Worm (Caenorhabditis elegans) whole organism, L1 larva: ENCODE results near the gene msp-3.

ENCODE experiments used
- Y116A8C.19 ChIP-seq: sonication (generic microtip); optimal IDR thresholded peaks from 2 replicates; lab custom pipeline; 2016; ENCODE audit warnings: missing compliant biosample characterization, missing genetic modification characterization, borderline replicate concordance
- alr-1 ChIP-seq: fragments of 200-800 bp; sonication (Bioruptor generic); optimal IDR thresholded peaks from 2 replicates; lab custom pipeline; 2018; ENCODE audit warnings: borderline replicate concordance, mild to moderate bottlenecking, missing genetic modification characterization, missing compliant biosample characterization
- ama-1 ChIP-seq: fragments of 150-350 bp; optimal IDR thresholded peaks from 2 replicates; lab custom pipeline; 2014
- blmp-1 ChIP-seq: fragments of 150-350 bp; optimal IDR thresholded peaks from 2 replicates; lab custom pipeline; 2014; ENCODE audit warnings: missing biosample characterization, missing genetic modification characterization
- ceh-82 ChIP-seq, 3 experiments: fragments of 150-350 bp in 1 of 3; sonication (generic microtip) in 2 of 3; optimal IDR thresholded peaks; 2 replicates each; lab custom pipeline; 2014 to 2017; ENCODE audit warnings: missing biosample characterization in 3 of 3, missing genetic modification characterization in 3 of 3
- ces-1 ChIP-seq: fragments of 150-350 bp; optimal IDR thresholded peaks from 2 replicates; lab custom pipeline; 2014; ENCODE audit warnings: missing biosample characterization, missing genetic modification reagents, missing genetic modification characterization
- dpl-1 ChIP-seq, 3 experiments: fragments of 150-350 bp in 2 of 3; sonication (generic microtip) in 1 of 3; optimal IDR thresholded peaks; 2 replicates each; lab custom pipeline; 2014 to 2017; ENCODE audit warnings: missing biosample characterization in 3 of 3, missing genetic modification characterization in 3 of 3, missing genetic modification reagents in 3 of 3
- efl-1 ChIP-seq, 4 experiments: fragments of 150-350 bp; optimal IDR thresholded peaks in 3 of 4; peaks in 1 of 4; 1 replicate in 1 of 4; 2 replicates in 3 of 4; lab custom pipeline; 2014; ENCODE audit warnings: missing biosample characterization in 2 of 4, missing genetic modification characterization in 2 of 4, missing genetic modification reagents in 2 of 4
- egl-13 ChIP-seq: sonication (generic microtip); optimal IDR thresholded peaks from 2 replicates; lab custom pipeline; 2016; ENCODE audit warnings: missing genotype, missing genetic modification reagents, missing genetic modification characterization, missing compliant biosample characterization
- elt-2 ChIP-seq: sonication (generic microtip); optimal IDR thresholded peaks from 2 replicates; lab custom pipeline; 2016; ENCODE audit warnings: missing genetic modification characterization, mild to moderate bottlenecking, inconsistent platforms, missing compliant biosample characterization, missing genetic modification reagents
- elt-3 ChIP-seq, 6 experiments: fragments of 150-350 bp in 1 of 6; sonication (generic microtip); optimal IDR thresholded peaks; 2 replicates each; lab custom pipeline; 2017 to 2018; ENCODE audit warnings: missing biosample characterization in 6 of 6, missing genetic modification characterization in 6 of 6, inconsistent platforms in 1 of 6
- ets-5 ChIP-seq: fragments of 200-800 bp; sonication (Bioruptor generic); IDR thresholded peaks from 2 replicates; pipeline ENCODE4 v1.3.6; 2022; ENCODE audit warnings: missing genetic modification characterization, missing compliant biosample characterization
- fkh-4 ChIP-seq: sonication (generic microtip); optimal IDR thresholded peaks from 2 replicates; lab custom pipeline; 2016; ENCODE audit warnings: missing compliant biosample characterization, missing genetic modification characterization, borderline replicate concordance
- fkh-8 ChIP-seq: sonication (generic microtip); optimal IDR thresholded peaks from 2 replicates; lab custom pipeline; 2016; ENCODE audit warnings: mild to moderate bottlenecking, missing genetic modification characterization, missing compliant biosample characterization
- grh-1 ChIP-seq: fragments of 200-800 bp; sonication (Bioruptor generic); IDR thresholded peaks from 2 replicates; pipeline ENCODE4 v1.3.6; 2022; ENCODE audit warnings: missing genetic modification reagents, missing genetic modification characterization, missing compliant biosample characterization
- hpl-2 ChIP-seq: fragments of 150-350 bp; optimal IDR thresholded peaks from 2 replicates; lab custom pipeline; 2014; ENCODE audit warnings: missing biosample characterization, missing genetic modification reagents, missing genetic modification characterization
- lin-13 ChIP-seq: fragments of 150-350 bp; optimal IDR thresholded peaks from 2 replicates; lab custom pipeline; 2014; ENCODE audit warnings: missing biosample characterization, missing genetic modification reagents, missing genetic modification characterization
- lin-14 ChIP-seq: fragments of 200-800 bp; sonication (Bioruptor generic); optimal IDR thresholded peaks from 2 replicates; lab custom pipeline; 2018; ENCODE audit warnings: mild to moderate bottlenecking, missing genetic modification characterization, moderate library complexity, missing compliant biosample characterization
- lin-15B ChIP-seq: fragments of 150-350 bp; sonication (generic microtip); optimal IDR thresholded peaks from 3 replicates; lab custom pipeline; 2014; ENCODE audit warnings: missing biosample characterization, missing genetic modification characterization
- lin-35 ChIP-seq, 2 experiments: fragments of 150-350 bp; optimal IDR thresholded peaks; 2 replicates each; lab custom pipeline; 2014; ENCODE audit warnings: missing biosample characterization in 2 of 2, missing genetic modification characterization in 2 of 2, missing genetic modification reagents in 2 of 2
- lsy-2 ChIP-seq, 2 experiments: fragments of 150-350 bp; optimal IDR thresholded peaks; 2 replicates each; lab custom pipeline; 2014; ENCODE audit warnings: missing biosample characterization in 2 of 2, missing genetic modification characterization in 2 of 2
- mdl-1 ChIP-seq, 2 experiments: fragments of 150-350 bp; optimal IDR thresholded peaks; 2 replicates each; lab custom pipeline; 2014 to 2017; ENCODE audit warnings: missing biosample characterization in 2 of 2, missing genetic modification characterization in 2 of 2, inconsistent platforms in 1 of 2
- nhr-11 ChIP-seq: fragments of 150-350 bp; optimal IDR thresholded peaks from 2 replicates; lab custom pipeline; 2014; ENCODE audit warnings: missing biosample characterization, missing genetic modification characterization
- nhr-12 ChIP-seq: sonication (generic microtip); optimal IDR thresholded peaks from 2 replicates; lab custom pipeline; 2017; ENCODE audit warnings: missing biosample characterization, missing genetic modification characterization
- nhr-19 ChIP-seq: fragments of 200-800 bp; sonication (Bioruptor generic); conservative IDR thresholded peaks from 2 replicates; pipeline ENCODE4 v1.3.6; 2022; ENCODE audit warnings: missing genetic modification characterization, missing compliant biosample characterization
- nhr-20 ChIP-seq: sonication (generic microtip); optimal IDR thresholded peaks from 2 replicates; lab custom pipeline; 2016; ENCODE audit warnings: mild to moderate bottlenecking, missing genetic modification characterization, missing compliant biosample characterization
- nhr-237 ChIP-seq: fragments of 150-350 bp; optimal IDR thresholded peaks from 2 replicates; lab custom pipeline; 2014; ENCODE audit warnings: missing biosample characterization, missing genetic modification characterization
- nhr-47 ChIP-seq: sonication (generic microtip); optimal IDR thresholded peaks from 2 replicates; lab custom pipeline; 2016; ENCODE audit warnings: mild to moderate bottlenecking, missing genetic modification characterization, moderate library complexity, missing compliant biosample characterization
- nhr-71 ChIP-seq: sonication (generic microtip); optimal IDR thresholded peaks from 2 replicates; lab custom pipeline; 2016; ENCODE audit warnings: mild to moderate bottlenecking, missing genetic modification characterization, moderate library complexity, missing compliant biosample characterization
- nhr-76 ChIP-seq: sonication (generic microtip); optimal IDR thresholded peaks from 2 replicates; lab custom pipeline; 2017; ENCODE audit warnings: missing biosample characterization, missing genetic modification characterization
- nhr-84 ChIP-seq: sonication (generic microtip); optimal IDR thresholded peaks from 2 replicates; lab custom pipeline; 2017; ENCODE audit warnings: missing biosample characterization, missing genetic modification characterization
- nhr-85 ChIP-seq: sonication (generic microtip); peaks from one replicate; lab custom pipeline; 2016; ENCODE audit warnings: missing genetic modification characterization, inconsistent platforms, missing compliant biosample characterization
- nhr-90 ChIP-seq: sonication (generic microtip); optimal IDR thresholded peaks from 2 replicates; lab custom pipeline; 2016; ENCODE audit warnings: mild to moderate bottlenecking, missing genetic modification characterization, missing compliant biosample characterization; ENCODE audit not compliant: poor library complexity
- pag-3 ChIP-seq: sonication (generic microtip); optimal IDR thresholded peaks from 2 replicates; lab custom pipeline; 2017; ENCODE audit warnings: missing genetic modification characterization, mild to moderate bottlenecking, missing compliant biosample characterization, antibody characterized with exemption, borderline replicate concordance; ENCODE audit not compliant: insufficient read depth
- snu-23 ChIP-seq: sonication (generic microtip); optimal IDR thresholded peaks from 2 replicates; lab custom pipeline; 2016; ENCODE audit warnings: missing genetic modification characterization, missing compliant biosample characterization
- sox-4 ChIP-seq: sonication (generic microtip); optimal IDR thresholded peaks from 2 replicates; lab custom pipeline; 2016; ENCODE audit warnings: missing genetic modification characterization, missing compliant biosample characterization
- swsn-7 ChIP-seq: sonication (generic microtip); optimal IDR thresholded peaks from 2 replicates; lab custom pipeline; 2016; ENCODE audit warnings: missing genetic modification characterization, missing compliant biosample characterization
- tbx-2 ChIP-seq: sonication (generic microtip); optimal IDR thresholded peaks from 2 replicates; lab custom pipeline; 2016; ENCODE audit warnings: missing genetic modification characterization, missing compliant biosample characterization
- tlp-1 ChIP-seq: fragments of 150-350 bp; optimal IDR thresholded peaks from 2 replicates; lab custom pipeline; 2014; ENCODE audit warnings: missing biosample characterization, missing genetic modification characterization
- unc-130 ChIP-seq: fragments of 150-350 bp; optimal IDR thresholded peaks from 2 replicates; lab custom pipeline; 2017; ENCODE audit warnings: missing biosample characterization, missing genetic modification characterization, inconsistent platforms
- unc-30 ChIP-seq: sonication (generic microtip); optimal IDR thresholded peaks from 2 replicates; lab custom pipeline; 2017; ENCODE audit warnings: missing biosample characterization, missing genetic modification characterization
- unc-86 ChIP-seq: sonication (generic microtip); optimal IDR thresholded peaks from 2 replicates; lab custom pipeline; 2016; ENCODE audit warnings: missing genetic modification characterization, missing compliant biosample characterization
- unc-98 ChIP-seq: fragments of 200-800 bp; sonication (Bioruptor generic); IDR thresholded peaks from 2 replicates; pipeline ENCODE4 v1.3.6; 2022; ENCODE audit warnings: missing genetic modification characterization, missing compliant biosample characterization
- vab-15 ChIP-seq: sonication (generic microtip); optimal IDR thresholded peaks from 2 replicates; lab custom pipeline; 2017; ENCODE audit warnings: missing genotype, mild to moderate bottlenecking, missing genetic modification characterization, missing compliant biosample characterization
- ztf-4 ChIP-seq: fragments of 150-350 bp; optimal IDR thresholded peaks from 2 replicates; lab custom pipeline; 2014; ENCODE audit warnings: missing biosample characterization, missing genetic modification characterization

Gene msp-3

DNA sequence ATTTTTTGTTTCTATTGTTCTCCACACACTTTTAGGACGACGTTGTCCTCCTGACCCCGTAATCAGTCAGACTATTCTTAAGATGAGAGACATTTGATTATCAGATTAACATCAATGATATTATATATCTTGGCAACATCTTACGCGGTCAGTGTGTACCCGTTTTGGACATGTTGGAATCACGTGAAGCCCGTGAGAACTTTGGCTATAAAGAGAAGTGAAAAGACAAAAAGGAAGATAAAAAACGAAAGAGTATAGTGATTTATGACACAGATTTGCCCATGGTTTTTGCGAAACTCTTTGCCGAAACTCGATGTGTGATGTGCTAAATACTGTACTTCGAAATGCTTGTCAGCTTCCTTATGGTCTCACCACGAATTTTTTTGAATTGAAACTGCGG lies 40.8 kb downstream of the msp-3 start:
- no peak for TF ChIP-seq ces-1 (GFP tag; lab: Kevin White, UChicago)
- TF ChIP-seq fkh-8, result no peak
- TF ChIP-seq tbx-2 (tag; lab: Kevin White, UChicago), result peak; percentile 63
- TF ChIP-seq nhr-85 (tag; lab: Kevin White, UChicago), result peak; percentile 96
- TF ChIP-seq nhr-76 (tag; lab: Kevin White, UChicago), result no peak
- no peak for TF ChIP-seq swsn-7 (tag; lab: Kevin White, UChicago)
- TF ChIP-seq Y116A8C.19 (tag; lab: Kevin White, UChicago), result no peak
- TF ChIP-seq ztf-4 (tag; lab: Kevin White, UChicago), result no peak
- TF ChIP-seq nhr-71 (tag; lab: Kevin White, UChicago), result peak; percentile 79
- TF ChIP-seq mdl-1 (tag; optimal IDR thresholded peaks at IDR 0.05; lab: Kevin White, UChicago), result peak in 1 of 2 experiments; percentile 12
- TF ChIP-seq lin-35 (GFP tag; optimal IDR thresholded peaks at IDR 0.05; lab: Kevin White, UChicago), result peak in 1 of 2 experiments; percentile 55
- TF ChIP-seq elt-3 (tag; optimal IDR thresholded peaks at IDR 0.05; lab: Kevin White, UChicago), result peak; percentile 4 to 98 (median 80)
- TF ChIP-seq blmp-1 (tag; lab: Kevin White, UChicago), result peak; percentile 95
- TF ChIP-seq efl-1 (optimal IDR thresholded peaks at IDR 0.05; lab: Kevin White, UChicago), result peak in 1 of 2 experiments; percentile 8
- TF ChIP-seq efl-1 (GFP tag; optimal IDR thresholded peaks at IDR 0.05 in 1 of 2; lab: Kevin White, UChicago), result peak in 1 of 2 experiments; percentile 68
- TF ChIP-seq snu-23, result peak; percentile 71
- TF ChIP-seq hpl-2 (GFP tag; lab: Kevin White, UChicago), result no peak
- TF ChIP-seq unc-86 (tag; lab: Kevin White, UChicago), result no peak
- TF ChIP-seq lsy-2 (tag; optimal IDR thresholded peaks at IDR 0.05; lab: Kevin White, UChicago), result peak in 1 of 2 experiments; percentile 38
- peak; percentile 84 for TF ChIP-seq unc-130 (tag; lab: Kevin White, UChicago)
- TF ChIP-seq nhr-90 (tag; lab: Kevin White, UChicago), result peak; percentile 79
- TF ChIP-seq fkh-4 (tag; lab: Kevin White, UChicago), result no peak
- no peak for TF ChIP-seq lin-15B (tag; lab: Kevin White, UChicago)
- TF ChIP-seq nhr-47, result peak; percentile 47
- peak; percentile 73 for TF ChIP-seq grh-1
- peak; percentile 82 for TF ChIP-seq nhr-20 (tag; lab: Kevin White, UChicago)
- TF ChIP-seq nhr-12, result no peak
- TF ChIP-seq dpl-1 (GFP tag; optimal IDR thresholded peaks at IDR 0.05; lab: Kevin White, UChicago), result peak in 1 of 3 experiments; percentile 22
- peak; percentile 55 for TF ChIP-seq nhr-19 (GFP tag; lab: Robert Waterston, UW)
- TF ChIP-seq alr-1 (tag; lab: Kevin White, UChicago), result no peak
- no peak for TF ChIP-seq nhr-237 (tag; lab: Kevin White, UChicago)
- peak; percentile 38 for TF ChIP-seq nhr-11 (tag; lab: Kevin White, UChicago)
- no peak for TF ChIP-seq vab-15 (tag; lab: Kevin White, UChicago)
- no peak for TF ChIP-seq ets-5 (GFP tag; lab: Robert Waterston, UW)
- TF ChIP-seq lin-14, result peak; percentile 68

DNA sequence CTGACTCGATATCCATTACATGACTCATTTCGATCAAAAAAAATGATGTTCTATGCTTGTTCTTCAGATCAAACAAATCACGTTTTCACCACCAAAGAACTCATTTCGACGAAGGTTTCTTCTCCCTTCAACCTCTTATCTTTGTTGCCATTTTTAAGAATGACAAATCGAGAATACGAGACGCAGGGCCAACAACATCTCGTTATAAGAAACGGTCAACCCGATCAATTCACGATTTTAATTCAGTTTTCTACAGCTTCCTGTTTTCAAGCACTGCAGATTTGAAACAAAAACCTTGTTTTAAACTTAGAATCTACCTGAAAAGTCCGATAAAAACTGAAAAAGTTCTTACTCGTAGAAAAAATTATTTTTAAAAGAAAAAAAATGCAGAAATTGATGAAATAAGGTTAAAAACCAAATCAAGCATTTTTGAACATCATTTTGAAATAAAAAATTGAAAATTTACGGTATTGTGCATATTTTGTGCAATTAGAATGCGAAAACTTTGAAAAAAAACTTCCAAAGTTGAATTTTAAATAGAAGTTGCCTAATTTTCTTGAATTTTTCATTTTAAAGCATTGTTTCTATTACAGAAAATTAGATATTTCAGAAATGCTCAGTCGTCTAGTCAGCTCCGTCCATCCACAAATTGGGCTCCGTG lies 44.4 kb downstream of the msp-3 start, which contains the start of gene acs-11:
TSS of gene acs-11 (plus strand) at position 611 of the 661 bp plus-strand sequence.
- TF ChIP-seq ama-1 (lab: Kevin White, UChicago) (no peak), efl-1 (optimal IDR thresholded peaks at IDR 0.05; lab: Kevin White, UChicago) (no peak), efl-1 (GFP tag; optimal IDR thresholded peaks at IDR 0.05 in 1 of 2; lab: Kevin White, UChicago) (peak in 1 of 2 experiments; percentile 89), nhr-11 (tag; lab: Kevin White, UChicago) (no peak), nhr-90 (tag; lab: Kevin White, UChicago) (peak; percentile 14), unc-30 (tag; lab: Kevin White, UChicago) (no peak), mdl-1 (tag; optimal IDR thresholded peaks at IDR 0.05; lab: Kevin White, UChicago) (peak in 1 of 2 experiments; percentile 5), swsn-7 (tag; lab: Kevin White, UChicago) (no peak), hpl-2 (GFP tag; lab: Kevin White, UChicago) (no peak), lin-14 (peak; percentile 23), pag-3 (tag; lab: Kevin White, UChicago) (no peak), Y116A8C.19 (tag; lab: Kevin White, UChicago) (no peak), sox-4 (no peak), tlp-1 (tag; lab: Kevin White, UChicago) (no peak), snu-23 (peak; percentile 13), lin-13 (GFP tag; lab: Kevin White, UChicago) (no peak), fkh-8 (no peak), nhr-71 (tag; lab: Kevin White, UChicago) (peak; percentile 25), nhr-84 (tag; lab: Kevin White, UChicago) (no peak), elt-2 (tag; lab: Kevin White, UChicago) (peak; percentile 22), blmp-1 (tag; lab: Kevin White, UChicago) (peak; percentile 65), ceh-82 (tag; optimal IDR thresholded peaks at IDR 0.05; lab: Kevin White, UChicago) (no peak), egl-13 (tag; lab: Kevin White, UChicago) (no peak), ets-5 (GFP tag; lab: Robert Waterston, UW) (no peak), nhr-85 (tag; lab: Kevin White, UChicago) (peak; percentile 61), nhr-20 (tag; lab: Kevin White, UChicago) (peak; percentile 11), lin-35 (GFP tag; optimal IDR thresholded peaks at IDR 0.05; lab: Kevin White, UChicago) (peak in 1 of 2 experiments; percentile 58), nhr-76 (tag; lab: Kevin White, UChicago) (no peak), unc-98 (GFP tag; lab: Robert Waterston, UW) (no peak), unc-130 (tag; lab: Kevin White, UChicago) (peak; percentile 27)
